Fruit fly (Drosophila melanogaster) whole organism, embryonic: Measurements from ENCODE around the gene CG32023.

ENCODE experiments used
- Aef1 ChIP-seq: fragments of 200-800 bp; sonication (Bioruptor generic); IDR thresholded peaks from 3 replicates; pipeline ENCODE4 v1.3.6; 2022; ENCODE audit warnings: missing biosample characterization, missing genetic modification characterization
- B-H1 ChIP-seq: fragments of 200-800 bp; sonication (Bioruptor generic); IDR thresholded peaks from 3 replicates; pipeline ENCODE4 v1.3.6; 2022; ENCODE audit warnings: missing biosample characterization, missing genetic modification characterization
- CG10267 ChIP-seq: fragments of 200-800 bp; sonication (Bioruptor generic); optimal IDR thresholded peaks from 2 replicates; lab custom pipeline; 2018; ENCODE audit warnings: missing biosample characterization, mild to moderate bottlenecking, missing genetic modification characterization, moderate library complexity
- CG12071 ChIP-seq: fragments of 200-800 bp; sonication (Bioruptor generic); optimal IDR thresholded peaks from 3 replicates; lab custom pipeline; 2018; ENCODE audit warnings: missing biosample characterization, mild to moderate bottlenecking, missing genetic modification characterization
- CG15696 ChIP-seq: fragments of 200-800 bp; sonication (Bioruptor generic); optimal IDR thresholded peaks from 2 replicates; lab custom pipeline; 2019; ENCODE audit warnings: missing biosample characterization, mild to moderate bottlenecking, missing genetic modification characterization, moderate library complexity
- CG16779 ChIP-seq: fragments of 200-800 bp; sonication (Bioruptor generic); IDR thresholded peaks from 2 replicates; pipeline ENCODE4 v1.3.6; 2022; ENCODE audit warnings: missing biosample characterization, missing genetic modification characterization
- CG17361 ChIP-seq: fragments of 200-800 bp; sonication (Bioruptor generic); IDR thresholded peaks from 3 replicates; pipeline ENCODE4 v1.3.6; 2022; ENCODE audit warnings: missing biosample characterization, missing genetic modification characterization
- CG17829 ChIP-seq: fragments of 200-800 bp; optimal IDR thresholded peaks from 2 replicates; lab custom pipeline; 2019; ENCODE audit warnings: missing biosample characterization, mild to moderate bottlenecking, missing genetic modification characterization, moderate library complexity
- CG18619 ChIP-seq: fragments of 200-800 bp; sonication (Bioruptor generic); optimal IDR thresholded peaks from 3 replicates; lab custom pipeline; 2017; ENCODE audit warnings: missing biosample characterization, mild to moderate bottlenecking, missing genetic modification characterization
- CG2202 ChIP-seq: fragments of 200-800 bp; sonication (Bioruptor generic); optimal IDR thresholded peaks from 2 replicates; lab custom pipeline; 2018; ENCODE audit warnings: missing biosample characterization, mild to moderate bottlenecking, missing genetic modification characterization
- CG34376 ChIP-seq: fragments of 200-800 bp; sonication (Bioruptor generic); optimal IDR thresholded peaks from 2 replicates; lab custom pipeline; 2018; ENCODE audit warnings: missing biosample characterization, mild to moderate bottlenecking, missing genetic modification characterization
- CG5953 ChIP-seq: fragments of 200-800 bp; sonication (Bioruptor generic); IDR thresholded peaks from 2 replicates; pipeline ENCODE4 v1.3.6; 2022; ENCODE audit warnings: missing biosample characterization, missing genetic modification characterization
- CG7271 ChIP-seq: fragments of 200-800 bp; sonication (Bioruptor generic); optimal IDR thresholded peaks from 2 replicates; lab custom pipeline; 2018; ENCODE audit warnings: missing biosample characterization, mild to moderate bottlenecking, missing genetic modification characterization, moderate library complexity
- CG7372 ChIP-seq: fragments of 200-800 bp; sonication (Bioruptor generic); IDR thresholded peaks from 2 replicates; pipeline ENCODE4 v1.3.6; 2022; ENCODE audit warnings: missing biosample characterization, missing genetic modification characterization
- CTCF ChIP-seq: fragments of 200-800 bp; sonication (Bioruptor generic); optimal IDR thresholded peaks from 2 replicates; lab custom pipeline; 2017; ENCODE audit warnings: missing biosample characterization, mild to moderate bottlenecking, missing genetic modification characterization, moderate library complexity
- Dip2 ChIP-seq: fragments of 200-800 bp; sonication (Bioruptor generic); IDR thresholded peaks from 2 replicates; pipeline ENCODE4 v1.3.6; 2022; ENCODE audit warnings: missing biosample characterization, missing genetic modification characterization
- HLH54F ChIP-seq: fragments of 200-800 bp; sonication (Bioruptor generic); optimal IDR thresholded peaks from 3 replicates; lab custom pipeline; 2016; ENCODE audit warnings: missing biosample characterization, missing genetic modification characterization
- HLHmδ ChIP-seq: fragments of 200-800 bp; sonication (Bioruptor generic); optimal IDR thresholded peaks from 2 replicates; lab custom pipeline; 2018; ENCODE audit warnings: missing biosample characterization, mild to moderate bottlenecking, missing genetic modification characterization, moderate library complexity
- HmgZ ChIP-seq: fragments of 200-800 bp; sonication (Bioruptor generic); optimal IDR thresholded peaks from 2 replicates; lab custom pipeline; 2018; ENCODE audit warnings: missing biosample characterization, mild to moderate bottlenecking, missing genetic modification characterization
- Hsf ChIP-seq: fragments of 200-800 bp; sonication (Bioruptor generic); optimal IDR thresholded peaks from 3 replicates; lab custom pipeline; 2016; ENCODE audit warnings: missing biosample characterization, missing genetic modification characterization
- Jarid2 ChIP-seq: fragments of 200-800 bp; sonication (Bioruptor generic); optimal IDR thresholded peaks from 3 replicates; lab custom pipeline; 2017; ENCODE audit warnings: mild to moderate bottlenecking, missing biosample characterization, missing genetic modification reagents, missing genetic modification characterization
- Myb ChIP-seq: fragments of 200-800 bp; sonication (Bioruptor generic); optimal IDR thresholded peaks from 2 replicates; lab custom pipeline; 2016; ENCODE audit warnings: missing biosample characterization, missing genetic modification characterization
- Nf-YA ChIP-seq: fragments of 200-800 bp; sonication (Bioruptor generic); IDR thresholded peaks from 2 replicates; pipeline ENCODE4 v1.3.6; 2022; ENCODE audit warnings: missing biosample characterization, missing genetic modification characterization
- Oli ChIP-seq: fragments of 200-800 bp; sonication (Bioruptor generic); optimal IDR thresholded peaks from 2 replicates; lab custom pipeline; 2018; ENCODE audit warnings: missing biosample characterization, mild to moderate bottlenecking, missing genetic modification characterization, moderate library complexity
- PHDP ChIP-seq: fragments of 200-800 bp; sonication (Bioruptor generic); optimal IDR thresholded peaks from 3 replicates; lab custom pipeline; 2018; ENCODE audit warnings: missing biosample characterization, mild to moderate bottlenecking, missing genetic modification characterization, moderate library complexity
- Scr ChIP-seq: fragments of 200-800 bp; sonication (Bioruptor generic); IDR thresholded peaks from 2 replicates; pipeline ENCODE4 v1.3.6; 2022; ENCODE audit warnings: missing biosample characterization, missing genetic modification characterization; ENCODE audit not compliant: partially characterized antibody
- Sin3A ChIP-seq: fragments of >200 bp; optimal IDR thresholded peaks from 2 replicates; lab custom pipeline; 2018
- Sry-δ ChIP-seq: fragments of 200-800 bp; sonication (Bioruptor generic); optimal IDR thresholded peaks from 2 replicates; lab custom pipeline; 2016; ENCODE audit warnings: missing biosample characterization, missing genetic modification characterization
- ab ChIP-seq: fragments of 200-800 bp; sonication (Bioruptor generic); optimal IDR thresholded peaks from 2 replicates; lab custom pipeline; 2016; ENCODE audit warnings: missing biosample characterization, missing genetic modification characterization
- amos ChIP-seq: fragments of 200-800 bp; sonication (Bioruptor generic); IDR thresholded peaks from 2 replicates; pipeline ENCODE4 v1.3.6; 2022; ENCODE audit warnings: missing biosample characterization, missing genetic modification characterization; ENCODE audit not compliant: partially characterized antibody
- cato ChIP-seq: fragments of 200-800 bp; sonication (Bioruptor generic); optimal IDR thresholded peaks from 2 replicates; lab custom pipeline; 2016; ENCODE audit warnings: missing biosample characterization, missing genetic modification characterization, borderline replicate concordance
- caup ChIP-seq: fragments of 200-800 bp; sonication (Bioruptor generic); optimal IDR thresholded peaks from 3 replicates; lab custom pipeline; 2017; ENCODE audit warnings: missing biosample characterization, mild to moderate bottlenecking, missing genetic modification characterization, moderate library complexity; ENCODE audit not compliant: severe bottlenecking
- chinmo ChIP-seq: fragments of 200-800 bp; sonication (Bioruptor generic); IDR thresholded peaks from 4 replicates; pipeline ENCODE4 v1.3.6; 2022; ENCODE audit warnings: missing biosample characterization, missing genetic modification characterization; ENCODE audit not compliant: partially characterized antibody
- ci ChIP-seq: fragments of 200-800 bp; sonication (Bioruptor generic); IDR thresholded peaks from 3 replicates; pipeline ENCODE4 v1.3.6; 2022; ENCODE audit warnings: missing biosample characterization, missing genetic modification characterization
- crol ChIP-seq: fragments of 200-800 bp; sonication (Bioruptor generic); IDR thresholded peaks from 2 replicates; pipeline ENCODE4 v1.3.6; 2022; ENCODE audit warnings: missing biosample characterization, missing genetic modification characterization
- dmrt11E ChIP-seq: fragments of 200-800 bp; sonication (Bioruptor generic); optimal IDR thresholded peaks from 3 replicates; lab custom pipeline; 2018; ENCODE audit warnings: missing biosample characterization, mild to moderate bottlenecking, missing genetic modification characterization, moderate library complexity
- fd96Cb ChIP-seq: fragments of 200-800 bp; sonication (Bioruptor generic); optimal IDR thresholded peaks from 2 replicates; lab custom pipeline; 2018; ENCODE audit warnings: missing biosample characterization, mild to moderate bottlenecking, missing genetic modification characterization, moderate library complexity
- grau ChIP-seq: fragments of 200-800 bp; optimal IDR thresholded peaks from 3 replicates; lab custom pipeline; 2019; ENCODE audit warnings: missing biosample characterization, mild to moderate bottlenecking, missing genetic modification characterization, moderate library complexity
- gsb ChIP-seq: fragments of 200-800 bp; sonication (Bioruptor generic); IDR thresholded peaks from 2 replicates; pipeline ENCODE4 v1.3.6; 2022; ENCODE audit warnings: missing biosample characterization, missing genetic modification characterization
- hbn ChIP-seq: fragments of 200-800 bp; sonication (Bioruptor generic); IDR thresholded peaks from 2 replicates; pipeline ENCODE4 v1.3.6; 2022; ENCODE audit warnings: missing biosample characterization, missing genetic modification characterization; ENCODE audit not compliant: partially characterized antibody
- insv ChIP-seq, 2 experiments: fragments of 200-800 bp; sonication (Bioruptor generic); optimal IDR thresholded peaks; 3 replicates each; lab custom pipeline; 2016 to 2018; ENCODE audit warnings: missing biosample characterization in 2 of 2, missing genetic modification characterization in 2 of 2
- jing ChIP-seq: fragments of 200-800 bp; sonication (Bioruptor generic); optimal IDR thresholded peaks from 2 replicates; lab custom pipeline; 2018; ENCODE audit warnings: missing biosample characterization, mild to moderate bottlenecking, missing genetic modification characterization
- lilli ChIP-seq: fragments of 200-800 bp; sonication (Bioruptor generic); optimal IDR thresholded peaks from 3 replicates; lab custom pipeline; 2016; ENCODE audit warnings: missing biosample characterization, missing genetic modification characterization
- lov ChIP-seq, 2 experiments: fragments of 200-800 bp in 1 of 2; fragments of >200 bp in 1 of 2; sonication (Bioruptor generic) in 1 of 2; IDR thresholded peaks in 1 of 2; optimal IDR thresholded peaks in 1 of 2; 2 replicates in 1 of 2; 3 replicates in 1 of 2; pipeline versions ENCODE4 v1.3.6 to Lab custom; 2017 to 2022; ENCODE audit warnings: missing biosample characterization in 1 of 2, missing genetic modification characterization in 1 of 2
- mld ChIP-seq: fragments of 200-800 bp; sonication (Bioruptor generic); IDR thresholded peaks from 3 replicates; pipeline ENCODE4 v1.3.6; 2022; ENCODE audit warnings: missing biosample characterization, missing genetic modification characterization; ENCODE audit not compliant: partially characterized antibody
- sens-2 ChIP-seq: fragments of 200-800 bp; sonication (Bioruptor generic); IDR thresholded peaks from 2 replicates; pipeline ENCODE4 v1.3.6; 2022; ENCODE audit warnings: missing biosample characterization, missing genetic modification characterization
- shn ChIP-seq: fragments of 200-800 bp; sonication (Bioruptor generic); optimal IDR thresholded peaks from 3 replicates; lab custom pipeline; 2016; ENCODE audit warnings: missing biosample characterization, missing genetic modification characterization
- sr ChIP-seq: fragments of 200-800 bp; sonication (Bioruptor generic); IDR thresholded peaks from 3 replicates; pipeline ENCODE4 v1.3.6; 2022; ENCODE audit warnings: missing biosample characterization, missing genetic modification characterization
- tgo ChIP-seq: fragments of 200-800 bp; sonication (Bioruptor generic); IDR thresholded peaks from 3 replicates; pipeline ENCODE4 v1.3.6; 2022; ENCODE audit warnings: missing biosample characterization, missing genetic modification characterization
- vvl ChIP-seq: fragments of 200-800 bp; sonication (Bioruptor generic); IDR thresholded peaks from 2 replicates; pipeline ENCODE4 v1.3.6; 2022; ENCODE audit warnings: missing biosample characterization, missing genetic modification characterization

Gene CG32023

DNA sequence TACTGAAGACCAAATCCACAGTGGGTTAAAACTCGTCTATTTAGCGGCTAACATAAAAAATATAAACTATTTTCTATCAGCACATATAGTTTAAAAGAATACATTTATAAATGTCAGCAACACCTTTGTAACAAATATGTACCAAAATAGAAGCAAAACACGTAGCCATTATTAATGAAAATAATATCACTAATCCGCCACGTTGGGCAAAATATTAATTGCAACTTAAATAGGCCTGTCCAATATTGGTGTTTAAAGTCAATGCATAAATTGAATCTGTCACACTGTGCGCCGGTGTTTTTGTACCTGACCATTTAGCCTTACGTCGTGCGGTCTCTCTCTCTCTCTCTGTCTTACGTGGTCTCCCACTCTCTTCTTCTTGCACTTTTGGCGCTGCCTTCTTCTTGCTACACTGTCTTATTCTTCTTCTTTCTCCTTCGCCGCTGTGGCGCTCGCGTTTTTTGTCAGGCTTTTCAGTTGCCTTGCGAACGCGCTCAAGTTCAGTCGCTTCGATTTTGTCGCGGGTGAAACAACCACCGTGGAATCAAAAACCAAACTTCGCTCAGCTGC is 37.9 kb downstream of the CG32023 start (continued):
- TF ChIP-seq HmgZ (tag; lab: Kevin White, UChicago) (peak; percentile 99), vvl (GFP tag; lab: Robert Waterston, UW) (peak; percentile 97), chinmo (GFP tag; lab: Robert Waterston, UW) (peak; percentile 95; the same call in 3 of the 4 replicates), CG17829 (tag; lab: Kevin White, UChicago) (peak; percentile 98), CG15696 (peak; percentile 64), CG5953 (GFP tag; lab: Robert Waterston, UW) (peak; percentile 96), sr (GFP tag; lab: Robert Waterston, UW) (peak; percentile 83), CG16779 (GFP tag; lab: Robert Waterston, UW) (peak; percentile 90), CG12071 (GFP tag; lab: Kevin White, UChicago) (peak; percentile 97), ab (GFP tag; lab: Kevin White, UChicago) (peak; percentile 98), ci (GFP tag; lab: Robert Waterston, UW) (peak; percentile 97), Scr (peak; percentile 44), Aef1 (GFP tag; lab: Robert Waterston, UW) (peak; percentile 98), CG2202 (tag; lab: Kevin White, UChicago) (peak; percentile 97), B-H1 (GFP tag; lab: Robert Waterston, UW) (peak; percentile 97), insv (GFP tag; optimal IDR thresholded peaks at IDR 0.05; lab: Kevin White, UChicago) (peak; percentile 51 to 78), grau (tag; lab: Kevin White, UChicago) (peak; percentile 98), tgo (GFP tag; lab: Robert Waterston, UW) (peak; percentile 98), CG34376 (GFP tag; lab: Kevin White, UChicago) (peak; percentile 66), CG17361 (peak; percentile 100), cato (GFP tag; lab: Kevin White, UChicago) (peak; percentile 98), Oli (tag; lab: Kevin White, UChicago) (peak; percentile 100), mld (GFP tag; lab: Robert Waterston, UW) (peak; percentile 51; the same call in 1 of the 3 replicates), HLHmδ (GFP tag; lab: Kevin White, UChicago) (no peak), CG10267 (tag; lab: Kevin White, UChicago) (peak; percentile 77), Dip2 (GFP tag; lab: Robert Waterston, UW) (peak; percentile 78), Nf-YA (GFP tag; lab: Robert Waterston, UW) (peak; percentile 90), CG7372 (GFP tag; lab: Robert Waterston, UW) (peak; percentile 99), lov (optimal IDR thresholded peaks at IDR 0.05; lab: Kevin White, UChicago) (no peak), lov (GFP tag; IDR thresholded peaks at IDR 0.05; lab: Robert Waterston, UW) (peak; percentile 93), amos (GFP tag; lab: Robert Waterston, UW) (peak; percentile 28; the same call in 1 of the 2 replicates), CG7271 (tag; lab: Kevin White, UChicago) (peak; percentile 18), dmrt11E (tag; lab: Kevin White, UChicago) (peak; percentile 98), jing (peak; percentile 98), PHDP (peak; percentile 98), fd96Cb (tag; lab: Kevin White, UChicago) (peak; percentile 98), crol (GFP tag; lab: Robert Waterston, UW) (peak; percentile 68), lilli (peak; percentile 99), Sin3A (lab: Kevin White, UChicago) (no peak), CG18619 (GFP tag; lab: Kevin White, UChicago) (peak; percentile 99), caup (GFP tag; lab: Kevin White, UChicago) (peak; percentile 97), CTCF (GFP tag; lab: Kevin White, UChicago) (peak; percentile 73), Jarid2 (GFP tag; lab: Kevin White, UChicago) (peak; percentile 97), shn (GFP tag; lab: Kevin White, UChicago) (peak; percentile 98), hbn (GFP tag; lab: Robert Waterston, UW) (no peak), sens-2 (GFP tag; lab: Robert Waterston, UW) (peak; percentile 90), gsb (GFP tag; lab: Robert Waterston, UW) (peak; percentile 97), Myb (GFP tag; lab: Kevin White, UChicago) (peak; percentile 87), Hsf (GFP tag; lab: Kevin White, UChicago) (peak; percentile 99), Sry-δ (GFP tag; lab: Kevin White, UChicago) (peak; percentile 65), HLH54F (GFP tag; lab: Kevin White, UChicago) (peak; percentile 98)
